Fruit fly (Drosophila melanogaster) Kc167 (cell line): ENCODE data around the gene CG2681.

Experiments
- Myc ChIP-seq: fragments of >200 bp; optimal IDR thresholded peaks from 2 replicates; lab custom pipeline; 2017; ENCODE audit warnings: missing external identifiers
- Sin3A ChIP-seq: fragments of >200 bp; optimal IDR thresholded peaks from 2 replicates; lab custom pipeline; 2018; ENCODE audit warnings: missing external identifiers
- h ChIP-seq: fragments of >200 bp; optimal IDR thresholded peaks from 3 replicates; lab custom pipeline; 2018; ENCODE audit warnings: missing external identifiers
- insv ChIP-seq: fragments of >200 bp; optimal IDR thresholded peaks from 3 replicates; lab custom pipeline; 2018; ENCODE audit warnings: missing external identifiers
- psq ChIP-seq: fragments of >200 bp; optimal IDR thresholded peaks from 2 replicates; lab custom pipeline; 2017; ENCODE audit warnings: missing external identifiers
- ttk ChIP-seq: sonication (Bioruptor generic); optimal IDR thresholded peaks from 2 replicates; lab custom pipeline; 2017; ENCODE audit warnings: missing external identifiers

Gene CG2681

DNA sequence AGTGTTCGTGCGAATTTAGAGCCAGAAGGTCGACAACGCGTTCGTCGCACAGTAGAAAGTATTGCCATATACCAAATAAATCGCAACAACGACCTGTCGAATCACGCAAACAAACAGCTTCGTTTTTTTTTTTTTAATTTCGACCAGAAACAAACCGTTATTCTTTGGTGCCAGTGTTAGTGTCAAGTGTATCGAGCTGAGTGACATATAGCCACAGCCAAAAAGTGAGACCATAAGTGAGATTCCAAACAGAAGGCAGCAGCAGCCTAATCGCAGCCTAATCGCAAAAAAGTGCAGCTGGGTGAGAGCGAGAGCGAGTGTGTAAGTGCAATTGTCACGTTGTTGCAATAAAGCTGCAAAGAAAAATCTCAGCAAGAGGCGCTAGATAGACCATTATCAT lies 22.9 kb upstream of the CG2681 start, which contains the start of gene per:
Gene per (plus strand): TSS at position 1 of the 400 bp plus-strand sequence.
- TF ChIP-seq Myc (lab: Kevin White, UChicago) = no peak
- TF ChIP-seq Sin3A (lab: Kevin White, UChicago) = no peak
- no peak for TF ChIP-seq h (lab: Kevin White, UChicago)
- no peak for TF ChIP-seq ttk
- no peak for TF ChIP-seq insv
- no peak for TF ChIP-seq psq

DNA sequence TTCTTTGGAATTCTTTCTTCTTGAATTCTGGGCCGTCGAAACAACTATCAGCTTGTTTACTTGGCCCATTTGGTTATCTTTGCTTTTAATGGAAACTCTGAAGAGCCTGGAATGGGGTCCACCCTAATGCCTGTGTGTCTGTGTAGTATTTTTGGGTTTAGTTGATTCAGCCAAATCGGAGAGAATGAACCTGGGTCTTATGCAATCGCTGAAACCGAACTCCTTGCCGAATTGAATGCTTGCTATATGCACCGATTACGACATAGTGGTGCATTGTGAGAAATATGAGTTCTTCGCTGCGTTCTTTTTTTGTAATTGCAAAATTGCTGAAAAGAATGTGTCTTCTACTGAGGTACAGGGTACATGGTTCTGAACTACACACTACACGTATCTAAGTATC lies 21.6 kb upstream of the CG2681 start:
- TF ChIP-seq Sin3A (lab: Kevin White, UChicago) (no peak), h (lab: Kevin White, UChicago) (no peak), insv (no peak), ttk (no peak), Myc (lab: Kevin White, UChicago) (no peak), psq (no peak)

DNA sequence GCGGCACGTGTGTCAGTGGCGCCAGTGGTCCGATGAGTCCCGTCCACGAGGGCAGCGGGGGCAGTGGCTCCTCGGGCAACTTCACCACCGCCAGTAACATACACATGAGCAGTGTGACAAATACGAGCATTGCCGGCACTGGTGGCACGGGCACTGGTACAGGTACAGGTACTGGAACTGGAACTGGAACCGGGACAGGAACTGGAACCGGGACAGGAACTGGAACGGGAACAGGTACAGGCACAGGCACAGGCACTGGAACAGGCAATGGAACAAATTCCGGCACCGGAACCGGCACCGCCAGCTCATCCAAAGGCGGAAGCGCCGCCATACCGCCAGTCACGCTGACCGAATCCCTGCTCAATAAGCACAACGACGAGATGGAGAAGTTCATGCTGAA lies 18.1 kb upstream of the CG2681 start:
- TF ChIP-seq Myc (lab: Kevin White, UChicago) (no peak), ttk (no peak), Sin3A (lab: Kevin White, UChicago) (no peak), h (lab: Kevin White, UChicago) (no peak), insv (no peak), psq (no peak)

DNA sequence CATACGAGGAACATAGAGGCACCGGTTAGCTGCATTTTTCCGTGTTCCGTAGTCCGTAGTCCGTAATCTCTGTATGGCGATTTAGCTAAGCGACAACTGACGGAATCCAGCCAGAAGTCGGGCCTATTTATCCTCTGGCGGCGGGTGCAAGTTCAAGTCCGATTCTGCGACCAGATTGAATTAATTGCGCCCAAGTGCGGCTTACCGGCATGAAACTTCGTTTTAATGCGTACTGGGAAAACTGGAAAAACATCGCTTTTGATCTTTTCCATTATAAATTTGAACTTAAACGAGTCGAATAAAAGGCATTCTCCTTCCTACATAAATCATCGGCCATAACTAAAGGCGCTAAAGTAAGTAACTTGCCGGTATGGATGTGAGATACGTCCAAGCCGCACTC lies 14.7 kb upstream of the CG2681 start, which contains the start of gene dyw:
Gene dyw (minus strand): TSS at position 101 of the 400 bp plus-strand sequence.
- TF ChIP-seq insv = no peak
- no peak for TF ChIP-seq h (lab: Kevin White, UChicago)
- no peak for TF ChIP-seq psq
- no peak for TF ChIP-seq Sin3A (lab: Kevin White, UChicago)
- TF ChIP-seq Myc (lab: Kevin White, UChicago) = no peak
- no peak for TF ChIP-seq ttk

DNA sequence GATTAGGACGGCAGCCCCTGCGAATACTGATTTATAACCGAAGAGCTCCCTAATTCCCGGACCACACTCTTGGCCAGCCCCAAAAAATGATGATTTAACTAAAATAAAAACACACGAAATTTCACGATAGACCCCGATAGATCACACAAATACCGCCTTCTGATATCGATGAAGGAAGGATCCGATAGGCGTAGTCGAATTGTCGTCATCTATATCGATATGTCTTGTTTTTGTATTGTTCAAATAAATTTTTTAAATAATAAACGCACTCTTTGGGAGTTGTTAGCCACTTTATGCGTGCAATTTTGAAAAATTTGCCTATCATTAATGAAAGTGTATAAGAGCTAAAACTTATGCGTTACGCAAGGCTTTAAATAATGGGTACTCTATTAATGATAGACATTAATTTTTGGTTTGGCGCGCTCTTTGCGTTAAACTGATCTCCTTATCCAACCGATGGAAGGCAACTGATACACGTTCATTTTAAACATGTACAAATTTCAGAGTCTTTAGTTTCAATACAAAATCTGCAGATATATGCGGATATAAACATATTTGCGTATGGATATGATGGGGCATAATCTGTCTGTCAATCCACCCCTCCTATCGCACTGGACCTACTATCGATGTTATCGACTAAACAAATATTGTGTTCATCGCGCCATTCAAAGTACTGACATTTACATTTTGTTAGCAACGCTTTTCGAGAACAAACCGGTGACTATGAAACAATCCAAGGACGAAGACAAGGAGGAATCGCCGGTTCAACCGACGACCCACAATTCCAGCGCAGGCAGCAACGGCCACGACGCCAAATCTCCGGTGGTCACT lies 10.2 kb upstream of the CG2681 start, which contains the start of the genes Spg7 and Lint-O:
Gene Spg7 (minus strand): TSS at position 148 of the 831 bp plus-strand sequence.
Gene Lint-O (plus strand): TSS at position 638 of the 831 bp plus-strand sequence.
- no peak for TF ChIP-seq insv
- no peak for TF ChIP-seq ttk
- TF ChIP-seq h (lab: Kevin White, UChicago) = no peak
- no peak for TF ChIP-seq Myc (lab: Kevin White, UChicago)
- TF ChIP-seq psq = no peak
- TF ChIP-seq Sin3A (lab: Kevin White, UChicago) = no peak

DNA sequence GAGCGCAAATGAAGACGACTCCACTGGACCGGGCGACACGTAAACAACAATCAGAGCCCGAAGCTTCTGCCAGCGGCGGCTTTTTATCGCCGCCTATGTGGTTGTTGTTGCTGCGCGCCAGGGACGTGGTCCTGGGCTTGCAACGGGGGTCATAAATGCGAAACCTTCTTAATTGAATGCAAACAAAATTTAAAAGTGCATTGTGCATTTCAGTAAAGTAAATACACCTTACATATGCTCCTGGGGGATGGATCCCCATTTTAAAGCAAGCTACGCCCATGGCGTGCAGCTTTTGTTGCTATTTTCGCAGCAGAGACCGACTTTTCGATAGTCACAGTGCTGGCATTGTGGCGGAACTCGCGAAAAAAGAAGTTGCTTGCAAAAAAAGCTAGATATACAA lies 4.8 kb upstream of the CG2681 start, which contains the start of gene Ugalt:
Gene Ugalt (minus strand): TSS at position 160 of the 400 bp plus-strand sequence.
- TF ChIP-seq h (lab: Kevin White, UChicago) = no peak
- no peak for TF ChIP-seq Myc (lab: Kevin White, UChicago)
- no peak for TF ChIP-seq ttk
- no peak for TF ChIP-seq insv
- TF ChIP-seq psq = no peak
- no peak for TF ChIP-seq Sin3A (lab: Kevin White, UChicago)

DNA sequence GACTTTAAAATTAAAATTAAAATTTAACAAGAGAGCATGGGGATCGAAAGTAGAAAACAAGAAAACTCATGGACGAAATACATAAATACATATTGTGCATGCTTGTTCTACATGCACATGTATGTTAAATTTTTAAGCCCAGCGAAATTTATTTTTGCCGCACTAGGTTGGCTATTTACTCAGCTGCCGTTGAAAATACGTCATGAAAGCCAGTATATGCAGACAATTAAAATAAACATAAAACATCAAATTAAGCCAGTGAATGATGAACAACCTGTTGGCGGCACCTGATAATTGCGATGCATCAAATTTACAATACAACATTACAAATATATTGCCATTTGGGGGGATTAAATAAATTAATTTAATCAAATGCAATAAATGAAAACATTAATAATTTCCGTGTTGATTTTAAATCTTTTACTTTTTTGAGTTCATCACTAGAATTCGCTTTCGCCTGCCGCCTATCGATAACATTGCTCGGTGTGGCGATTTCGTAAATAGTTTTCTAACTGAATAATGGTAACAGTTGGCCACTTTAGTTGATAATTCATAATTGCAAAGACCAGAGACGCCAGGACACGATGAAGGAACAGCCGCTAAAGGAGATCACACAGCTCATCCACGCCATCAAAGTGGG lies 4.2 kb upstream of the CG2681 start, which contains the start of gene eIF2Bbeta:
Gene eIF2Bbeta (plus strand): TSS at position 438 of the 640 bp plus-strand sequence.
- TF ChIP-seq Sin3A (lab: Kevin White, UChicago) (no peak), ttk (no peak), h (lab: Kevin White, UChicago) (no peak), insv (no peak), Myc (lab: Kevin White, UChicago) (no peak), psq (no peak)

DNA sequence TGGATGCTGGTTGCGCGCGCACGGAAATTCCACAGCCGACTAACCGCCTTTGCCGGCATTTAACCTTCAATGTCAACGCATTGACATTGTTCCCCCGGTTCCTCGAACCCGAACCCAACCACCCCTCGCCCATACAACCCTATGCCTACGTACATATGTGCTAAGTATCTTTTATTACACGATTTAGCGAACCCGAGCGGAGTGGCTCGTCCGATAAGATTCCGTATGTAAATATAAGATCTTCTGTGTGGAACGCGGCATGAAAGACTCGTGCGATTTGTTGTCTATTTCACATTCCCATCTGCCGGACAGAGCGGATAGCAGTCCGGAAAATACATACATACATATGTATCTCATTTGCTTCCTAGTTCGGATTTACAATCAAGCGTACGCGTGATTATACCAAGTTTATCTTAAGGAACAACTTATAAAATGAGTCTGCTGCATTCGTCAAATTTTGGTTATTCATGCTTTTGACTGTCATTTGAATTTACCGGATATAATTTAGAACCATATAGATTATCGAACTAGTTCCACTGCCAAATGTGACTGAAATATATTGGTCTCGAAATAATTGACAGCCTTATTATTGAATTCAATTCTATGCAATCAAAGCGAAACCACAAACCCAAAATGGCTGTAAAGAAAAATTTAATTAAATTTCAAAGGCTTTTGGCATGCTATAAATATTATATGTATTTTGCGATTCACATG lies 950 bp upstream of the CG2681 start, which contains the start of gene CG2680:
Gene CG2680 (minus strand): TSS at position 51 of the 714 bp plus-strand sequence.
- TF ChIP-seq insv (no peak), ttk (no peak), Sin3A (lab: Kevin White, UChicago) (no peak), psq (no peak), Myc (lab: Kevin White, UChicago) (no peak), h (lab: Kevin White, UChicago) (no peak)

DNA sequence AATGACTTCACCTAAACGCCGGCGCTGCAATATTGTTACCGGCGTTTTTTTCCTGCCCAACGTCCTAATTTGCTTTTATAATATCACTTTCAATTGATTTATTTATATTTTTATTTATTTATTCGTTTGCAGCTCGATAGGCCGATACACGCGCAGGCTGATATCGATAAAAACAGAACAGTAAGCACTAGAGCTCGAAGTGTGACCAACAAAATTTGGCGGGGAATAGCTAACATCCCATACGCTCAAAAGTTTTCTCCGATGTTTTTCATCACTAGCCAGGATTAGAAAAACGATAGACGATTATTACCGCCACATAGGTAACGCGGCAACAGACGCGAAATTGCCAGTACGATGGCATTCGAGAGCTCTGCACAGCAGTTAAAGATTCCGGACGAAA lies 5.3 kb downstream of the CG2681 start, which contains the start of the genes CG2685 and CG2694:
Gene CG2685 (minus strand): TSS at position 185 of the 400 bp plus-strand sequence.
Gene CG2694 (plus strand): TSS at position 304 of the 400 bp plus-strand sequence.
- no peak for TF ChIP-seq Myc (lab: Kevin White, UChicago)
- TF ChIP-seq ttk = no peak
- no peak for TF ChIP-seq psq
- no peak for TF ChIP-seq insv
- TF ChIP-seq h (lab: Kevin White, UChicago) = no peak
- no peak for TF ChIP-seq Sin3A (lab: Kevin White, UChicago)

DNA sequence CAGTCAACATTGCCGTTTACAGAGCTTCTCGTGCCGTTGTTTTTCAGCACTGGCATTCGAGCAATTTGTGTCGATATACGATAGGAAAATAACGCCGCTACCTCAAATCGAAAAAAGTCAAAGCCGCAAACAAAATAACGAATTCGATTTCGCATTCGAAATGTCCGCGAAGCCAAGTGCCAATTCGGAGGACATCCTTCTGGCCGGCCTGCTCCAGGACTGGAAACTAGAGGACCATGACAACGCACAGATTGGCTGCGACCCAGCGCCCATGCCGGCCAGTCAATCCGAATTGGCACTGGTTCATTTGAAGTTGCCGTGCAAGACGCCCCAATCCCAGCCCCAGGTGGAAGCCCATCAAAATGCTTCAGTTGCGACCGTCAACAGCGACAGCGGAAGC lies 6.2 kb downstream of the CG2681 start:
- no peak for TF ChIP-seq insv
- TF ChIP-seq psq = no peak
- no peak for TF ChIP-seq h (lab: Kevin White, UChicago)
- TF ChIP-seq ttk = no peak

DNA sequence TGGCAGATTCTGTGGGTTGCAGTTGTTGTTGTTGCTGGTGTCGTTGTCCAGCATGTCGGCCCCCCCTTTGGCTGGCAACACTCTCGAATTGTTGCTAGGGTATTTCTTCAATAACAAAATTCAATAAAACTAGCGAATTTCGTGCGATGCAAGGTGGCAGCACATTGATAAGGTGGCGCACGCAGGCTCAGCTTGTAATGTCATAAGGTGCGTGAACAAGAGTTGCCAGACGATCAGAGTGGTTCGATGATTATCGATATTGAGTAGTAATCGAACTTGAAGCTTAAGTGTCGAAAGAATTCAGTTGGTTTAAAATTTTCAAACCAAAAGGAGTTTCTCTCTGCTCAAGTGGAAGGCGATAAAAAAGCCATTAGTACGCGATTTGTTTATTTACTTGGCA lies 11.6 kb downstream of the CG2681 start, which contains the start of gene CG2701:
Gene CG2701 (minus strand): TSS at position 206 of the 400 bp plus-strand sequence.
- TF ChIP-seq ttk = no peak
- no peak for TF ChIP-seq psq
- no peak for TF ChIP-seq Myc (lab: Kevin White, UChicago)
- TF ChIP-seq Sin3A (lab: Kevin White, UChicago) = no peak
- TF ChIP-seq insv = no peak
- no peak for TF ChIP-seq h (lab: Kevin White, UChicago)
